Worm (Caenorhabditis elegans) whole organism, L1 larva: ENCODE data around the gene Y69A2AR.18.

Source experiments
- C04F5.9 ChIP-seq: sonication (generic microtip); optimal IDR thresholded peaks from 2 replicates; lab custom pipeline; 2016; ENCODE audit warnings: missing genetic modification characterization, missing compliant biosample characterization
- C16A3.4 ChIP-seq: fragments of 150-350 bp; optimal IDR thresholded peaks from 2 replicates; lab custom pipeline; 2014; ENCODE audit warnings: missing biosample characterization, missing genetic modification characterization
- C34B4.2 ChIP-seq: sonication (generic microtip); optimal IDR thresholded peaks from 2 replicates; lab custom pipeline; 2017; ENCODE audit warnings: mild to moderate bottlenecking, missing genetic modification characterization, missing compliant biosample characterization
- Y116A8C.19 ChIP-seq: sonication (generic microtip); optimal IDR thresholded peaks from 2 replicates; lab custom pipeline; 2016; ENCODE audit warnings: missing compliant biosample characterization, missing genetic modification characterization, borderline replicate concordance
- aha-1 ChIP-seq: fragments of 150-350 bp; optimal IDR thresholded peaks from 2 replicates; lab custom pipeline; 2014; ENCODE audit warnings: missing biosample characterization, missing genetic modification characterization
- blmp-1 ChIP-seq: fragments of 150-350 bp; optimal IDR thresholded peaks from 2 replicates; lab custom pipeline; 2014; ENCODE audit warnings: missing biosample characterization, missing genetic modification characterization
- dsc-1 ChIP-seq: sonication (generic microtip); optimal IDR thresholded peaks from 2 replicates; lab custom pipeline; 2016; ENCODE audit warnings: mild to moderate bottlenecking, missing genetic modification characterization, missing compliant biosample characterization
- efl-1 ChIP-seq, 4 experiments: fragments of 150-350 bp; optimal IDR thresholded peaks in 3 of 4; peaks in 1 of 4; 1 replicate in 1 of 4; 2 replicates in 3 of 4; lab custom pipeline; 2014; ENCODE audit warnings: missing biosample characterization in 2 of 4, missing genetic modification characterization in 2 of 4, missing genetic modification reagents in 2 of 4
- efl-3 ChIP-seq: fragments of 200-800 bp; sonication (Bioruptor generic); optimal IDR thresholded peaks from 2 replicates; lab custom pipeline; 2018; ENCODE audit warnings: mild to moderate bottlenecking, missing genetic modification characterization, missing compliant biosample characterization
- egl-13 ChIP-seq: sonication (generic microtip); optimal IDR thresholded peaks from 2 replicates; lab custom pipeline; 2016; ENCODE audit warnings: missing genotype, missing genetic modification reagents, missing genetic modification characterization, missing compliant biosample characterization
- ets-5 ChIP-seq: fragments of 200-800 bp; sonication (Bioruptor generic); IDR thresholded peaks from 2 replicates; pipeline ENCODE4 v1.3.6; 2022; ENCODE audit warnings: missing genetic modification characterization, missing compliant biosample characterization
- fkh-10 ChIP-seq: sonication (generic microtip); optimal IDR thresholded peaks from 2 replicates; lab custom pipeline; 2017; ENCODE audit warnings: missing biosample characterization, missing genetic modification reagents, missing genetic modification characterization
- fkh-4 ChIP-seq: sonication (generic microtip); optimal IDR thresholded peaks from 2 replicates; lab custom pipeline; 2016; ENCODE audit warnings: missing compliant biosample characterization, missing genetic modification characterization, borderline replicate concordance
- fkh-8 ChIP-seq: sonication (generic microtip); optimal IDR thresholded peaks from 2 replicates; lab custom pipeline; 2016; ENCODE audit warnings: mild to moderate bottlenecking, missing genetic modification characterization, missing compliant biosample characterization
- fos-1 ChIP-seq: fragments of 150-350 bp; optimal IDR thresholded peaks from 2 replicates; lab custom pipeline; 2014; ENCODE audit warnings: missing biosample characterization, missing genetic modification characterization
- grh-1 ChIP-seq: fragments of 200-800 bp; sonication (Bioruptor generic); IDR thresholded peaks from 2 replicates; pipeline ENCODE4 v1.3.6; 2022; ENCODE audit warnings: missing genetic modification reagents, missing genetic modification characterization, missing compliant biosample characterization
- hlh-17 ChIP-seq: fragments of 200-800 bp; sonication (Bioruptor generic); optimal IDR thresholded peaks from 2 replicates; lab custom pipeline; 2018; ENCODE audit warnings: missing genetic modification characterization, mild to moderate bottlenecking, missing compliant biosample characterization, moderate library complexity, borderline replicate concordance
- hpl-2 ChIP-seq: fragments of 150-350 bp; optimal IDR thresholded peaks from 2 replicates; lab custom pipeline; 2014; ENCODE audit warnings: missing biosample characterization, missing genetic modification reagents, missing genetic modification characterization
- irx-1 ChIP-seq: sonication (generic microtip); optimal IDR thresholded peaks from 2 replicates; lab custom pipeline; 2016; ENCODE audit warnings: missing genetic modification characterization, missing compliant biosample characterization
- jun-1 ChIP-seq: fragments of 150-350 bp; optimal IDR thresholded peaks from 2 replicates; lab custom pipeline; 2014; ENCODE audit warnings: missing biosample characterization, missing genetic modification reagents, missing genetic modification characterization
- lin-15B ChIP-seq: fragments of 150-350 bp; sonication (generic microtip); optimal IDR thresholded peaks from 3 replicates; lab custom pipeline; 2014; ENCODE audit warnings: missing biosample characterization, missing genetic modification characterization
- lin-35 ChIP-seq, 2 experiments: fragments of 150-350 bp; optimal IDR thresholded peaks; 2 replicates each; lab custom pipeline; 2014; ENCODE audit warnings: missing biosample characterization in 2 of 2, missing genetic modification characterization in 2 of 2, missing genetic modification reagents in 2 of 2
- mdl-1 ChIP-seq, 2 experiments: fragments of 150-350 bp; optimal IDR thresholded peaks; 2 replicates each; lab custom pipeline; 2014 to 2017; ENCODE audit warnings: missing biosample characterization in 2 of 2, missing genetic modification characterization in 2 of 2, inconsistent platforms in 1 of 2
- nhr-11 ChIP-seq: fragments of 150-350 bp; optimal IDR thresholded peaks from 2 replicates; lab custom pipeline; 2014; ENCODE audit warnings: missing biosample characterization, missing genetic modification characterization
- nhr-12 ChIP-seq: sonication (generic microtip); optimal IDR thresholded peaks from 2 replicates; lab custom pipeline; 2017; ENCODE audit warnings: missing biosample characterization, missing genetic modification characterization
- nhr-28 ChIP-seq: fragments of 150-350 bp; optimal IDR thresholded peaks from 2 replicates; lab custom pipeline; 2014; ENCODE audit warnings: missing biosample characterization, missing genetic modification characterization
- nhr-47 ChIP-seq: sonication (generic microtip); optimal IDR thresholded peaks from 2 replicates; lab custom pipeline; 2016; ENCODE audit warnings: mild to moderate bottlenecking, missing genetic modification characterization, moderate library complexity, missing compliant biosample characterization
- nhr-71 ChIP-seq: sonication (generic microtip); optimal IDR thresholded peaks from 2 replicates; lab custom pipeline; 2016; ENCODE audit warnings: mild to moderate bottlenecking, missing genetic modification characterization, moderate library complexity, missing compliant biosample characterization
- nhr-85 ChIP-seq: sonication (generic microtip); peaks from one replicate; lab custom pipeline; 2016; ENCODE audit warnings: missing genetic modification characterization, inconsistent platforms, missing compliant biosample characterization
- nhr-90 ChIP-seq: sonication (generic microtip); optimal IDR thresholded peaks from 2 replicates; lab custom pipeline; 2016; ENCODE audit warnings: mild to moderate bottlenecking, missing genetic modification characterization, missing compliant biosample characterization; ENCODE audit not compliant: poor library complexity
- snpc-4 ChIP-seq: fragments of 150-350 bp; optimal IDR thresholded peaks from 2 replicates; lab custom pipeline; 2014; ENCODE audit warnings: missing biosample characterization, missing genetic modification characterization
- sox-4 ChIP-seq: sonication (generic microtip); optimal IDR thresholded peaks from 2 replicates; lab custom pipeline; 2016; ENCODE audit warnings: missing genetic modification characterization, missing compliant biosample characterization
- sptf-1 ChIP-seq: fragments of 150-350 bp; optimal IDR thresholded peaks from 2 replicates; lab custom pipeline; 2014; ENCODE audit warnings: missing biosample characterization, missing genetic modification characterization
- swsn-7 ChIP-seq: sonication (generic microtip); optimal IDR thresholded peaks from 2 replicates; lab custom pipeline; 2016; ENCODE audit warnings: missing genetic modification characterization, missing compliant biosample characterization
- unc-130 ChIP-seq: fragments of 150-350 bp; optimal IDR thresholded peaks from 2 replicates; lab custom pipeline; 2017; ENCODE audit warnings: missing biosample characterization, missing genetic modification characterization, inconsistent platforms
- unc-30 ChIP-seq: sonication (generic microtip); optimal IDR thresholded peaks from 2 replicates; lab custom pipeline; 2017; ENCODE audit warnings: missing biosample characterization, missing genetic modification characterization
- xbp-1 ChIP-seq: sonication (generic microtip); optimal IDR thresholded peaks from 2 replicates; lab custom pipeline; 2016; ENCODE audit warnings: missing genetic modification characterization, missing compliant biosample characterization

The Y69A2AR.18 gene

ce11 chrIV:2451655-2452054 lies 43.9 kb upstream of the Y69A2AR.18 start:
- TF ChIP-seq efl-1 (optimal IDR thresholded peaks at IDR 0.05; lab: Kevin White, UChicago) (no peak), efl-1 (GFP tag; optimal IDR thresholded peaks at IDR 0.05 in 1 of 2; lab: Kevin White, UChicago) (peak in 1 of 2 experiments; percentile 33), unc-30 (no peak)
- TF ChIP-seq, all 84 proteins: peak for 1

DNA sequence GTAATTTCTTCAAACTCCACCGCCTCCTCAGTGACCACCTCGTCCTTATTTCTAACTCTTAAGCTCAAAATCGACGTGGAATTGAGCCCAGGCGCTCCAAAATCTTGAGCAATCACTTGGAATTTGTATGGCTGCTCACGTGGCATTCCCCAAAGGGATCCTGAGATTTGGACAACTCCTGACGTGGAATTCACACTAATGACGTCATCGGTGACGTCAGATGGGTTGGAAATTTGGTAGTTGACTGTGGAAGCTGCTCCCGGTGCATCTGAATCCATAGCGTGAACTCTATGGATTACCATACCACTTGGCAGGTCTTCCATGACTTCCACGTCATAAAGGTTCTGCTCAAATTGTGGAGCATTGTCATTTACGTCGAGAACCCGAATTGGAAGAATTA lies 40.4 kb upstream of the Y69A2AR.18 start:
- TF ChIP-seq swsn-7 (tag; lab: Kevin White, UChicago): no peak
- no peak for TF ChIP-seq nhr-90 (tag; lab: Kevin White, UChicago)
- TF ChIP-seq grh-1 (GFP tag; lab: Robert Waterston, UW): no peak
- no peak for TF ChIP-seq snpc-4 (tag; lab: Kevin White, UChicago)
- no peak for TF ChIP-seq C16A3.4 (tag; lab: Kevin White, UChicago)
- no peak for TF ChIP-seq Y116A8C.19 (tag; lab: Kevin White, UChicago)
- no peak for TF ChIP-seq lin-15B (tag; lab: Kevin White, UChicago)
- no peak for TF ChIP-seq C34B4.2 (tag; lab: Kevin White, UChicago)
- TF ChIP-seq efl-1 (optimal IDR thresholded peaks at IDR 0.05; lab: Kevin White, UChicago): no peak
- TF ChIP-seq efl-1 (GFP tag; optimal IDR thresholded peaks at IDR 0.05 in 1 of 2; lab: Kevin White, UChicago): no peak
- no peak for TF ChIP-seq C04F5.9 (tag; lab: Kevin White, UChicago)
- no peak for TF ChIP-seq sptf-1 (tag; lab: Kevin White, UChicago)
- no peak for TF ChIP-seq fkh-8 (tag; lab: Kevin White, UChicago)
- no peak for TF ChIP-seq jun-1 (tag; lab: Kevin White, UChicago)
- no peak for TF ChIP-seq fkh-4 (tag; lab: Kevin White, UChicago)

DNA sequence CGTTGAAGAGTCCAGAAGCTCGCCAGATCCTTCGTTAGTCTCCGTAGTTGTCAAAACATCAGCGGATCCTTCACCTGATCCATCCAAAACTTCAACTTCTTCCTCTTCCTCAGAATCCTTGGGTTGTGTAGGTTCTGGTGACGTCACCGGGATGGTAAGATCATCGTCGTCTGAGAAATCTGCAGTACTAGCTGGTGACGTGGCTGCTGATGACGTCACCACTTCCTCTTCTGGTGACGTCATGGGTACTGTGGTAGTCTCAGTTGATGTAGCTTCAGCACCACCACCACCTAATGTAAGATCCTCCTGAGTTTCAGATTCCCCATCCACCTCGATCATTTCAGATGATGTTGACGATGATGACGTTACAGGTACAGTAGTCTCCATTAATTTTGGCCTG lies 34.1 kb upstream of the Y69A2AR.18 start:
- TF ChIP-seq nhr-71 (tag; lab: Kevin White, UChicago) (no peak), efl-3 (GFP tag; lab: Kevin White, UChicago) (no peak), nhr-12 (tag; lab: Kevin White, UChicago) (no peak), fkh-10 (GFP tag; lab: Kevin White, UChicago) (no peak), fos-1 (no peak), lin-35 (GFP tag; optimal IDR thresholded peaks at IDR 0.05; lab: Kevin White, UChicago) (no peak), mdl-1 (tag; optimal IDR thresholded peaks at IDR 0.05; lab: Kevin White, UChicago) (no peak), sox-4 (no peak), xbp-1 (no peak), hlh-17 (GFP tag; lab: Kevin White, UChicago) (no peak), aha-1 (no peak), irx-1 (tag; lab: Kevin White, UChicago) (no peak), nhr-47 (tag; lab: Kevin White, UChicago) (no peak), fkh-8 (tag; lab: Kevin White, UChicago) (no peak)

ce11 chrIV:2463311-2463710 lies 32.2 kb upstream of the Y69A2AR.18 start, which contains the start of gene cdh-10:
TSS of gene cdh-10 (minus strand) at chrIV:2463369.
- TF ChIP-seq blmp-1 (tag; lab: Kevin White, UChicago) (peak; percentile 66), nhr-85 (tag; lab: Kevin White, UChicago) (peak; percentile 60), fkh-4 (tag; lab: Kevin White, UChicago) (no peak)

- TF ChIP-seq nhr-11 (tag; lab: Kevin White, UChicago): no peak
- no peak for TF ChIP-seq ets-5 (GFP tag; lab: Robert Waterston, UW)
- TF ChIP-seq nhr-71 (tag; lab: Kevin White, UChicago): no peak
- no peak for TF ChIP-seq hpl-2 (GFP tag; lab: Kevin White, UChicago)
- TF ChIP-seq unc-130 (tag; lab: Kevin White, UChicago): no peak
- no peak for TF ChIP-seq blmp-1 (tag; lab: Kevin White, UChicago)
- no peak for TF ChIP-seq snpc-4 (tag; lab: Kevin White, UChicago)
- TF ChIP-seq mdl-1 (tag; optimal IDR thresholded peaks at IDR 0.05; lab: Kevin White, UChicago): no peak
- no peak for TF ChIP-seq dsc-1 (tag; lab: Kevin White, UChicago)
- TF ChIP-seq egl-13 (tag; lab: Kevin White, UChicago): no peak
- no peak for TF ChIP-seq nhr-28 (tag; lab: Kevin White, UChicago)
- TF ChIP-seq, all 84 proteins: peak for 0
Observed at ce11 chrIV:2464156-2464555, 31.4 kb upstream of the Y69A2AR.18 start, which contains the start of gene ilys-3. TSS of gene ilys-3 (plus strand) at chrIV:2464456.
